Fruit fly (Drosophila melanogaster): Measurements from ENCODE around the gene CG13367.

Gene CG13367

DNA sequence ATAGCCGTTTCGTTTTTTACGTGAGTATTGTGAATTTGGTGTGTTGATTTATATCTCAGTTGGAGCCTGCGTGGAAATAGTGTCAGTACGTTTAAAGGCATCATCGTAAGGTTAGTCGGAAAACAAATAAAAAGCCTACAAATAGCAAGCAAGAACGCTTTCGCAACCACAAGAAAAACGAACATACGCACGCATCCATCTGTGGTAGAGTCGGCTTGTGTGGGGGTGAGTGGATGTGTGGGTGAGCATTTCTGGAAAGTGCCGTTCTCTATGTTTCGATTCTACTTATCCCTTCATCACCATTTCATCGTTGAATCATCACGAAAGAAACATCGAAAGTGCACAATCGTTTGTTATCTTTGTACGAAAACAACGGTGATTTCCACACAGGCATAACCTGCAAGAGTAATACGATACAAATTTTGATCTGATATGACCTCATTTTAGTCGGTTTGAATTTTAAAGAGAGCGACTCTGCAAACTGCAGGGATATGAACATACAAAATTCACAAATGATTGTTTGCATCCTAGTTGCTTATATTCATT is 11.9 kb downstream of the CG13367 start:
- TF ChIP-seq CG8478 (optimal IDR thresholded peaks at IDR 0.05) (no peak), usp (GFP tag; optimal IDR thresholded peaks at IDR 0.05) (no peak), EcR (GFP tag; optimal IDR thresholded peaks at IDR 0.05) (no peak), psq (optimal IDR thresholded peaks at IDR 0.05) (no peak), pan (optimal IDR thresholded peaks at IDR 0.05) (no peak), Dll (optimal IDR thresholded peaks at IDR 0.05) (no peak)

DNA sequence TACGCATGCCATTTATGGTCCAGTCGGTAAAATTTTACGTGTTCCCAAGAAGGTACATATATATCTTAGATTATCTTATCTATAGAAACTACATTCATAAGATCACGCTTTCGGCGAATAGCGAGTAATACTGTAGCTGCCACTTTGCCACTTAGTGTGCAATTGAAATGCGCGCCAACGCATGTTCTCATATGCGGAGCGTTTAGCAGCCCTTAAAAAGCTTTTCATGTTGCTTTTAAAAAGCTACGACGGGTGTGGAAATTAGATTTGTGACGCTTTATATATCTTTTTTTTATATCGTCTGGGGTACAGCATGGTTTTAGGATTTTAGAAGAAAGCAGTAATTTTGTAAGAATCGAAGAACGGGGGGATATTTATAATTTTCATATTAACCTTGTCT is 13.5 kb downstream of the CG13367 start:
- TF ChIP-seq Dll (optimal IDR thresholded peaks at IDR 0.05) (no peak), usp (GFP tag; optimal IDR thresholded peaks at IDR 0.05) (no peak), CG8478 (optimal IDR thresholded peaks at IDR 0.05) (no peak), EcR (GFP tag; optimal IDR thresholded peaks at IDR 0.05) (no peak), pan (optimal IDR thresholded peaks at IDR 0.05) (no peak), psq (optimal IDR thresholded peaks at IDR 0.05) (no peak)

DNA sequence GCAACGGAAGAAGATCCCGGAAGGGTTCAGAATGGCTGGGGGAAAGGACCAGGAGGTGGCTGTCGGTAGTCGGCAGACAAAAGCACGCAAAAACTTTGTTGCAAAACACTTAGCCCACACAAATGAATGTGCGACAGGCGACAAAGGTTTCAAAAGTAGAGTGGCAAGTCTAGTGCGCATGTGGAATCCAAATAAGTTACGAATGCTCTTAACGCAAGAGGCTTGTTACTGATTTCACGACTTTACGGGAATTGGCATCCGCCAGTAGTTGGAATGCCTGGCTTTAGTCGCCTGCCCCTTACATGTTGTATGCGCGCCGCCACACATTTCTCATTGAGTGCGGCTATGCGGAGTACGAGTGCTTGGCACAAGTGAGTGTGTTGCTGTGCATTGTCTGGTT is 33.9 kb downstream of the CG13367 start:
- TF ChIP-seq Dll (optimal IDR thresholded peaks at IDR 0.05) (no peak), usp (GFP tag; optimal IDR thresholded peaks at IDR 0.05) (no peak), CG8478 (optimal IDR thresholded peaks at IDR 0.05) (no peak), psq (optimal IDR thresholded peaks at IDR 0.05) (no peak), pan (optimal IDR thresholded peaks at IDR 0.05) (no peak), EcR (GFP tag; optimal IDR thresholded peaks at IDR 0.05) (no peak)

DNA sequence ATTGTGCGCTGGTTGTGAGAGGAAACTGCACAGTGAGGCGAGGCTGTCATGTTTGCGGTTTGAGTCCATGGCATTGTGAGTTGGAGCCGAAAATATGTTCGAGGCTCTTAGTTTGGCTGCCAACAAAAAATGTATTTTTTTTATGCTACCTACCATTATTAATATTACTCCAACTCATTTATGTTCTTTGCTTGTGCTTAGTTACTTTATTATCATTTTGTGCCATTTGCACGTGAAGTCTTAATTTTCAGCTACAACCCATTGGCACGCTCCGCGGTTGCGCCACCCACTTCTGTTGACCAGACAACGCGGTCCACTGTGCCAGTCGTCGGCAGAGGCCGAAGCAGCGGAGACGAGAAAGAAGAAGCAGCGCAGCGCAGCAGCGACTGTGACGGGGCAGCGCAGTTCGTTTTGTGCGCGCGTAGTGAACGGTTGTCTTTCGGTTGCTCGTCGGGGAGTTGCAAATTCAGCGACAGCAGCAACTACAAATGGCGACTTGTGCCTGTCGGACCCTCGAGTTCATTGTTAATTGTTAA is 41.9 kb downstream of the CG13367 start, which contains the start of gene sdk:
TSS of gene sdk (plus strand) at position 398 of the 536 bp plus-strand sequence.
- TF ChIP-seq usp (GFP tag; optimal IDR thresholded peaks at IDR 0.05): no peak
- no peak for TF ChIP-seq EcR (GFP tag; optimal IDR thresholded peaks at IDR 0.05)
- TF ChIP-seq psq (optimal IDR thresholded peaks at IDR 0.05): no peak
- TF ChIP-seq pan (optimal IDR thresholded peaks at IDR 0.05): no peak
- no peak for TF ChIP-seq Dll (optimal IDR thresholded peaks at IDR 0.05)
- TF ChIP-seq CG8478 (optimal IDR thresholded peaks at IDR 0.05): no peak

DNA sequence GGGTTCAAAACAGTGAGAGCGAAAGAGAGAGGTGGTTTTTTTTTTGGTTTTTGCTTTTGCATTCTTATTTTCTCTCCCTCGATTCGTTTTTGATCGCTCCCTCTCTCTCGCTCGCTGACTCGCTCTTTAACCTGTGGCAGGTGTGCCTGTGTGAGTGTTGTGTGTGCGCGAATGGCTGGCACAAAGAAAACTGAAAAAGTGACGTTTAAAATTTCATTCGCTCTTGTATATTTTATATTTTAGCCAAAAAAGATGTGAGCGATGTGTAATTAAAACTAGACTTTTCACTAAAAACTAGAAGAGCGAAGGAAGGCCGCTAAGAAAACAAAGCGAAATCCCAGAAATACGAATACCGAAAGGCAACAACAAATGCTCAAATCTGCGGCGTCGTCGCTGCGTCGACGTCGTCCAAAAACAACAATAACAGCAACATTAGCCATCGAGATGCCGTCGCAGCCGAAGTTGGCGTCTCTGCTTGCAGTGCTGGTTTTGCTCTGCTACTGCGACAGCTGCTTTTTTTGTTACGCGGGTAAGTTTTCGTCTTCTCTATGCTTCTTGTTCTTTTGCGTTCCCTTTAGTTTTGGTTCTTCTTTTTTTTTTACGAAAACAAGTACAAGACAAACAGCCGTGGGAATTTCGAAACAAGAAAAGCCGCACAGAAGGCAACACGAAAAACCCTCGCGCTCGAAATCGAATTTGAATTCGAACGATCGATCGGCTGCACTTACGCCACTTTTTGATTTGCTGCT is 42.9 kb downstream of the CG13367 start:
- TF ChIP-seq Dll (optimal IDR thresholded peaks at IDR 0.05) (no peak), psq (optimal IDR thresholded peaks at IDR 0.05) (no peak), CG8478 (optimal IDR thresholded peaks at IDR 0.05) (no peak), EcR (GFP tag; optimal IDR thresholded peaks at IDR 0.05) (no peak), pan (optimal IDR thresholded peaks at IDR 0.05) (no peak), usp (GFP tag; optimal IDR thresholded peaks at IDR 0.05) (no peak)

DNA sequence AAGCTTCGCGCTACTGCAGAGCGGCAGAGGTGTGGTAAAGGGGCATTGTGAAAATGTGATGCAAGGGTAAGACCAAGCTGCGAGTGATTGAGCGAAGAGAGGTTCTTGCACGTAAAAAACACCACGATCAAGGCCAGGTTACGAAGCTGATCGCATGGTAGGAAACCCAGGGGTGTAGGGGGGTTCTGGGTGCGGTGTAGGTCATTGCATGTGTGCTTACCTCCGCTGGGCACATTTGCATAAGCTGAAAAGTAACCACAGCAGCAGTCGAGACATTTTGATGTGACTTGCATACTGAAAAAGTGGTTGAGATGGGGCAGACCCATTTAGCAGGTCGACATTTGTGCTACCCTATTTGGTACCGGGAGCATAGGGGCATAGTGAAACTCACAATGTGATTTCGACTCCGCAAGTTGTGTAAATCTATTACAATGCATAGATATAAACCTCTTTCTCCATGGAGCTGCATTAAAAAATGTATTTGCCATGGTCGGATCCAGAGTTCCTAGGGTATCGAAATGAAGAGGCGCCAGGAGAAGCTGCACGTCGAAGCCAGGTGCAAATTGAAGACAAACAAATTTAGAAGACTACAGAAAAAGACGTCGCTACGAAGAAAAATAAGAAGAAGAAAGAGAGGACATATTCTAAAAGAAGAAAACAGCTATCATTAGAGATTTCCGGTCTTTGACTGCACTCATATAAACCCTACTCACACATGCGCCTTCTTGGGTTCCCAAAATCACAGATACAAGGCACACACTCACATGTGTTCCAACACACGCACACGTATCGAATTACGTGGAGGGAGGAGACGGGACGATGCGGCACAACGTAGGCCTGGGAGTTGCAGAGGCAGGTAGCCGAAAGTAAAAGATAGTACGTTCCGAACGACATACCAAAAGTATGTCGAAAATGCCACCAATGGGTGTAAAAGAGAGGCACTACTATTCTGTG is 48.5 kb downstream of the CG13367 start:
- TF ChIP-seq CG8478 (optimal IDR thresholded peaks at IDR 0.05) (no peak), EcR (GFP tag; optimal IDR thresholded peaks at IDR 0.05) (peak in 1 of 2 experiments; percentile 50), usp (GFP tag; optimal IDR thresholded peaks at IDR 0.05) (no peak), pan (optimal IDR thresholded peaks at IDR 0.05) (peak; percentile 24), psq (optimal IDR thresholded peaks at IDR 0.05) (no peak), Dll (optimal IDR thresholded peaks at IDR 0.05) (no peak)

DNA sequence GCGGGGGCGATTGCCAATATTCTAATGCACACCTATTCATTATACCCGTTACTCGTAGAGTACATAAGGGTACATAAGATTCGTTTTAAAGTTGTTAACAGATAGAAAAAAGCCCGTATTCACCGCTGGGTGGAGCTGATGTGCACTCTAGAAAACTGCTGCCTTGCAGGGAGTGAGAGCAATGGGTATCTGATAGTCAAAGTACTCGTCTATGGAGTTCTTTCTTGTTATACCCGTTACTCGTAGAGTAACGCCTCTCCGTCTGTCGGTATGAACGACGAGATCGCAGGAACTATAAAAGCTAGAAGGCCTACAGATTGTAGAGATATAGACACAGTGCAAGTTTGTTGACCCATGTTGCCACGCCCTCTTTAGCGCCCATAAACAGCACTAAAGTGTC is 49.4 kb downstream of the CG13367 start:
- TF ChIP-seq pan (optimal IDR thresholded peaks at IDR 0.05): no peak
- no peak for TF ChIP-seq CG8478 (optimal IDR thresholded peaks at IDR 0.05)
- no peak for TF ChIP-seq psq (optimal IDR thresholded peaks at IDR 0.05)
- no peak for TF ChIP-seq Dll (optimal IDR thresholded peaks at IDR 0.05)
- TF ChIP-seq usp (GFP tag; optimal IDR thresholded peaks at IDR 0.05): no peak
- no peak for TF ChIP-seq EcR (GFP tag; optimal IDR thresholded peaks at IDR 0.05)

DNA sequence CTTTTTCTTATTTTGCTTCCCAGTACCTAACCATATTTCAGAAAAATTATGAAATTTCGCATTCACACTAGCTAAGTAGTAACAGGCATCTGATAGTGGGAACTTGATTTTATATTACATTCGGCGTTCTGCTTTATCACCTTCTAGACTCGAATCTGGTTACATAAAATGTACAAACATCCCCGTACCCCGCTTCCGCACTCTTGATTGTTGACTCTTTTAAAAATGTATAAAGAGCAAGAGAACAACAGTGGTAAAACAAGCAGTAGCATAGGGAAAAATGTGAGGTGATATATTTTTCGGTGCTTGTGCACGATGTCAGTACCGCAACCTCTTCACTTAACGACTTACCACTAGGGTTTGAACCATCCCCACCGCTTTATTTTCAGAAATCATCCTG is 49.8 kb downstream of the CG13367 start:
- no peak for TF ChIP-seq usp (GFP tag; optimal IDR thresholded peaks at IDR 0.05)
- no peak for TF ChIP-seq Dll (optimal IDR thresholded peaks at IDR 0.05)
- no peak for TF ChIP-seq CG8478 (optimal IDR thresholded peaks at IDR 0.05)
- no peak for TF ChIP-seq EcR (GFP tag; optimal IDR thresholded peaks at IDR 0.05)
- no peak for TF ChIP-seq pan (optimal IDR thresholded peaks at IDR 0.05)
- TF ChIP-seq psq (optimal IDR thresholded peaks at IDR 0.05): no peak

DNA sequence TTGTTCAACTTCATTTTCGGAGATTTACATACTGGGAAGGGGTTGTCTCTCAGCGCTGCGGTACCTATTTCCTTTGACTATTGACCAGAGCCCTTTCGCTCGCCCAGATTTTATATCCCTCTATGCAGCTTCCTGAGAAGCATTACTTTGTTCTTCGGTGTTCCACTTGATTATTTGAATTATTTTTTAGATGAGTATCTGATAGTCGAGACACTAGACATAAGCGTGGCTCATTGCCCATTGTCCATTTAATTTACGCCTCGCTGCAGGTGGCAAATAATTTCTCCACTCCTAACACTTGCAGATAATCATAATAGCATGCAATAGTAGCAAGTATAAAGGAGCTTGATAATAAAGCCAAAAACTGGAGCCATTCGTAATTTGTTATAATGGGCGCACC is 50.2 kb downstream of the CG13367 start:
- no peak for TF ChIP-seq Dll (optimal IDR thresholded peaks at IDR 0.05)
- TF ChIP-seq usp (GFP tag; optimal IDR thresholded peaks at IDR 0.05): no peak
- no peak for TF ChIP-seq pan (optimal IDR thresholded peaks at IDR 0.05)
- TF ChIP-seq EcR (GFP tag; optimal IDR thresholded peaks at IDR 0.05): no peak
- no peak for TF ChIP-seq CG8478 (optimal IDR thresholded peaks at IDR 0.05)
- TF ChIP-seq psq (optimal IDR thresholded peaks at IDR 0.05): no peak

Measured in whole organism.